Fruit fly (Drosophila melanogaster) ovary, adult (tissue): ENCODE data around the gene CG7016.

Experiments
- CG17801 ChIP-seq: fragments of 200-800 bp; optimal IDR thresholded peaks from 2 replicates; lab custom pipeline; 2019; ENCODE audit warnings: missing biosample characterization, mild to moderate bottlenecking, missing genetic modification characterization, moderate library complexity; ENCODE audit not compliant: partially characterized antibody

The CG7016 gene

DNA sequence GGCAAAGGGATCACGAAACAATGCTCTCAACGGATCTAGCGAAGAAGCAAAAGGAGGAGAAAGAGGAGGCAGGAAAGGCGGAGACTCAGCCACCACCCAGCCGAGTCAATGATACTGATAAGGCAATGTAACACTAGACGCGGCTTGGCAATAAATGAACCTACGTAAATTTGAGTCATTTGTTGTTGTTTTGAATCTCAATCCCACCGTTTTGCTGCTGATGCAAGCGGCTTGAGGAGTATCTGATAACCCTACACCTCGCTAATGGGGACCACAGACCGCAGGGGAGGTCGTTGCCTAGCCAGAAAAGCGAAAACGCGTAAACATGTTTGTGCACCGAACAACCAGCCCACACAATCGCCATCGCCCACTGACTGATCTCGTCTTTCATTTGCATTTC is 15.9 kb downstream of the CG7016 start:
- TF ChIP-seq CG17801 (GFP tag; lab: Kevin White, UChicago): no peak

DNA sequence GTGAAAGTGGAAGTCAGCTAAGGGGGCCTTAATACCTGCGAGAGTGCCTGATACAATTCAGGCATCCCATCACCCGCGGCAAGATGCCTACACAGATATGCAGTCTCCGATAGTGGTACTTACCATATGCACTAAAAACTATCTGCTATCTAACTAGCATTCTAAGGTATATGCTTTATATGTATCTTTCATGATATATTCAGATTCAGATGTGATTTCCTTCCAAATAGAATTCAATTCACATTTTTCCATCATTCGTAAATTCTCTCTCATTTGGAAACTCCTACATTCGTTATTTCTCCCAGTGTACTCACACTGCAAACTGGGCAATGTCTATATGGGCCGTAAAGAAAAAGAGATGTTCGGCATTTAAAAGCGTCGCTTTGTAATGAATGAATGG is 23.7 kb downstream of the CG7016 start:
- no peak for TF ChIP-seq CG17801 (GFP tag; lab: Kevin White, UChicago)

DNA sequence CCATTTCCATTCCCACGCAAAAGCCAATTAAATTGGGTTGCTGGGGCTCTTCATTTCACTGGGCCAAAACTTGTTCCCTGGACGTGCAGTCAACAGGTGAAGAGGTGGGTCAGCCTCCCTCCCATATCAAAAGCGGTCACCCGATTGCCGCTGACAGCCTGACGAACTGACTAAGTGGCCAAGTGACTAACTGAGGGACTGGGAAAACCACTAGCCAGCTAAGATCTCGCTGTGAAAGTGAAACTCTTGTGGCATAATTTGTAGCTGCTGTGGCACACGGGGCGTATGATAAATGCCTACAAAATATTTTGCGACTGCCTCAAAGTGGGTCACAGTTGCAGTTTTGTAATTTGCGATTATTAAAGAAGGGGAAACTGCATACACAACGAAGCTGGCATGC is 25.7 kb downstream of the CG7016 start:
- no peak for TF ChIP-seq CG17801 (GFP tag; lab: Kevin White, UChicago)

DNA sequence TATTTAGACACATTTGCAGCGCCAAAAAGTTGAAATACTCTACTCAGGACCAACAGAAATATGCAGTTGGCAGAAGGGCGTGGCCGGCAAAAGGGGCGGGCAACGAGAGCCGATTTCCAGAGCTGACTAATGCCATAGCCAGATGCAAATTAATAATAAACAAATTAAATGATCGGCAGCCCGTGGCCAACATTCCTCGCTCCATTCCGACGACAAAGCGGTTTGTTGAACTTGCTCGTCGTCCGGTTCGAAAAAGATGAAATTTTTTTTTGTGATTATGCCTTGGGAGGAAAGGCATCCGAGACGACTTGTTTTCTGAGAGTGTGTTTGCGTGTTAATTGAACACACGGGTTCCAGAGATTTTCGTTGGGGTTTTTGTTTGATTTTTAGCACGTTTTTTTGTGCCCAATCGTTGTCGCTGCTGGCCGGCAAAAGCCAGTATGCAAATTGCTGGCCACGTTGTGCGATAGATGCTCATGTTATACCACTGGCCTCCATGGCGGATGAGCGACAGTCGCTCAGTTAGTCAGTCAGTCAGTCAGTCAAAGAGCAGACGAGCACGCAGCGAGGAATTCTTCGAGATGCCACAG is 26.7 kb downstream of the CG7016 start:
- TF ChIP-seq CG17801 (GFP tag; lab: Kevin White, UChicago): no peak

DNA sequence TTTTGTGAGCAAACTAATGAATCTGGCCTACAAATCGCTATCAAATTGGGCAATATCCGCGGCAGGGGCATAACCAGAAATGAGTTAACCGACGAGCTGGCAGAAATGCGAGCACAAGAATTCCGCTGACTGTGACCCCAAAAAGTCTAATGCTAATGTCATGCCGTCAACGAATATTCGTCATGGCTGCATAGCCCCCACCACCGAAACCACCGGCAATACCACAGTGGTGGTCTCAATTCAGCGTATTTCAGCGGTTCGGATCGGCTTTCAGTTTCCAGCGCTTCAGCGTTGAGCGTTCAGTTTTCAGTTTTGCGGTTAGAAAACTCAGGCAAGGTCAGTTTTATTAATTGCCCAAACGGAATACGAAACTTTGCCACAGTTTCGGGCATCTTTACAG is 27.5 kb downstream of the CG7016 start:
- TF ChIP-seq CG17801 (GFP tag; lab: Kevin White, UChicago): no peak

DNA sequence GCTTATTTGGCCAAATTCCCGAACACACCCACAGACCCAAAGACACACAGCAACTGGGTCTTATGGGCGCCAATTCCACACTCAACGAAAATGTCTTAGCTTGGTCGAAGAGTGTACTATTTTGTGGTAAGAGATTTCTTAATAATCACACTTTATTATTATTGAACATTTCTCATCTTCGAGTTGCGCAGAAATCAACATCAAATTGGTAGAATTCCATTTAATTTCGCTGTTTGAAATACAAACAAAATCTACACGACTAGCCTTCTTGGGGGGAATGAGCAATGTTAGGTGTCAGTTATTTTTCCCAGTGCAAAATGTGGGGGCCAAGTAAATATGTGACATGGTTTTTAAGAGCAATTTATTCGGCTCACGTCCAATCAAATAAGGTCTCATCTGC is 28.2 kb downstream of the CG7016 start:
- no peak for TF ChIP-seq CG17801 (GFP tag; lab: Kevin White, UChicago)

DNA sequence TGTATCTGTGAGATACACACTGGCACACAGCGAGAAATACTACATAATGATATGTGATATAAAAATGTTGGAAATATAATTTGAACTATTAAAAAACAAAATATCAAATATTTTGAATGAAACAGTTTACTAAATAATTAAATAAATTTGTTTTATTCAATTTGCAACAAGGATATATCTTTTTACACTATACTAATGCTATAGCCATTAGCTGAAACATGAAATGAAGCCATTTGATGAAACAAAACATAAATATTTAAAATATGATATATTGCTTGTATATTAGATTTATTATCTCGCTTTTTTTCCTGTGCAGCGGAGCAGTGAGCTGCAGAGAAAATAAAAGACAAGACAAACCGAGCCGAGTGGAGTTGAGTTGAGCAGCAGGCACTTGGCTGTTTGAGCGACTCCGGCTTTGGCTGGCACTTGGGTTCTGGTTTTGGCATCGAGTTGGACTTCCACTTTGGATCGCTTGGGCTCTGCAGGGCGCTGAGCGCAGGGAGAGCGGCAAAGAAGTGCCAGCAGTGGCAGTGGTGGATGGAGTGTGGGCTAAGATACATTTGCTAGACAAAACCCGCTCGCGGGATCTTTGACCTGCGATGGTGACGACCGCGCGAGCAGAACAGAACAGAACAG is 30.7 kb downstream of the CG7016 start:
- no peak for TF ChIP-seq CG17801 (GFP tag; lab: Kevin White, UChicago)

DNA sequence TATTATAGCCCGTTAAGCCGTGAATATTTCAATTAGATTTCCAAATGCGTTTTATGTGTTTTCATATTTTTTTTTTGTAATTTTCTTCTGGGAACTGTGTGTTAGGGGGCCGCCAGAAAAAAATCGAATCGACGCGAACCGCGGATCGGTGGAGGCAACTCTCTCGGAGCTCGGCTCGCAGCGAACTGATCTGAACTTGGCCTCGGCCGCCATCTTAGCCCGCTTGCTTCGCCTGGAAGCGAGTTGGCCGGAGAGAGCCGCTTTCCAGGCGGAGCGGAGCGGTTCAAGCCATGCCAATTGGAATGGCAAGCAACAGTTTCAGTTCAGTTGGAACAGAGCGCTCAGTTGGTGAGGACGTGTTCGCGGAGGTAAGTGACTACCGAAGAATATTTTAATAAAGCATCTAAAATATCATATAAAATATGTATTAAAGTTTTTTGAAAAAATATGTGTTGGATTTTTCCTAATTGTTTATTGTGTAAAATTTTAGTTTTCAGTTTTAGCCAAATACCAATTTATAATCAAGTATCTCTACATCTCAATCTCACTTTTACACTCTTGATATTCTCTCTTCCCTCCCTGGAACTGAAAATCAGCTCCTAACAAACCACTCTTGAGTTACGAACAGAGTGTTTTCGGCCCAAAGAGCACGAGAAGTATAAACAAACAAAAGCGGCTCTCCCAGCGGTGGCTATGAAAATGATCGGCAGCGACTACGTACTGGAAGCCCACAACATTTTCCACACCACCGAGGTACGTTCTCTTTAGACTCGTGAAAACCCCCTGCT is 31.9 kb downstream of the CG7016 start, which contains the start of the genes CG31121 and CG11069:
Gene CG31121, minus strand, starts transcription at position 187 of the 788 bp plus-strand sequence.
Gene CG11069, plus strand, starts transcription at position 324 of the 788 bp plus-strand sequence.
- no peak for TF ChIP-seq CG17801 (GFP tag; lab: Kevin White, UChicago)

DNA sequence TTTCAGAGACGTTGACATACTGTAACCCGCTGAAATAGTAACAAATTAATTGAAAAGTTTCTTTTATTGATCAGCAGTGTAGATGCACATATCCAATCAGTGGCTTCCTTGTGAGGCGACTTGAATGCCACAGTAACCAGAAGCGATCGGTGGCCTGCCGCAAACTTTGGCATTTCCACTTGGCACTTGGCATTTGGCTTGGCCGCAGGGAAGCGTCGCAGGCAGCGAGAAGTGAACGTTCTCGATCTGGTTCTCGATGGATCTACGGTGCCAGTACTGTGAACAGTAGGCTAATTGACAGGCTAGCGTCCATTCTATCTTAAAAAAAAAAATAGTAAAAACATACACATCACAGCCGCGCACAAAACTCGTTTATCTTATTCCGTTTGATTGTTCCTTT is 38.1 kb downstream of the CG7016 start, which contains the start of gene CG10845:
Gene CG10845, plus strand, starts transcription at position 301 of the 400 bp plus-strand sequence.
- no peak for TF ChIP-seq CG17801 (GFP tag; lab: Kevin White, UChicago)

DNA sequence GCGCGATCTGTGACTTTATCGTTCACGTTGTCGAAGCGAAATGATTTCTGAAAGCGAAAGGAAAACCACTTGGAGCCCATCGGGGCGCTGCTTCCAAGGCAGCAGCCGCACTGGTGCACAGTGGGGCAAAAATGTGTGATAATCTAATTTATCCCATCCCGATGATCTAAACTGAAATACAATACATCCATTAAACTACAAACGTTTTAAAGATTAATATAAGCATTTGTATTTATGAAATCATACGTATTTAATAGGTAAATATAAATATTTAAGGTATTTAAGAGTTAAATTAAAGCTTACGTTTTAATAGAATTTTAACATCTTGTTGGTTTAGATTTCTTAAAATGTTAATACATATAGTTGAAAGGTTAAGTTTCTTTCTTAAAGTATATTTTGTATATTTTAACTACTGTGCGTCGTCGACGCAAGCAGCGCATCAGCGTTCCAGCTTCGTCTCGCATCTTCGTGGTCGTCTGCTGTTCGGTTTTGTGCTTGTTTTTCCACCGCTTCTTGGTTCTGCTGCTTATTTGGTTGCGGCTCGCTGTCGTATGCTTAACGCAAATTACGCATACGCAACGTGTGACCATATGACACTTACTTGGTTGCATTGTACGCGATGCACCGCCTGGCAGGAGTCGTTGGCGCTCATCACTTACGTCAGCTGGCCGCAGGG is 43.4 kb downstream of the CG7016 start, which contains the start of gene CG13643:
Gene CG13643, minus strand, starts transcription at position 46 of the 676 bp plus-strand sequence.
- TF ChIP-seq CG17801 (GFP tag; lab: Kevin White, UChicago): no peak

DNA sequence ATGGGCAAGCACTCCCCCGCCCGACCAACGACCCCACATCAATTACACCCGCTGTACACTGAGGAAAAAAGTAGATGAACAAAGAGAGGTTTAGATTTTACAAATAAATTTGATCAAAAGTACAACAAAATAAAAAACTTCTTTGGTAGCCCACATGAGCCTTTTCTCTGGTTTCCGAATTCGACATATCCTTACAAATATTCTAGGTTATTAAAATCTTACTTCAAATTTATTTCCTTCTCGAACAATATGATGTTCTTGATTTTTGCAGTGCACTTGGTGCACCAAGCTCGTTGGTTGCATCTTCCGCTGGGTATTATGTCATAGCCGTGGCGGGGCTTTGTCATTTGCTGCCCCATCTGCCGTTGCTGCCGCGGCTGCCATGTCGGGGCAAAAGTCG is 43.9 kb downstream of the CG7016 start:
- TF ChIP-seq CG17801 (GFP tag; lab: Kevin White, UChicago): no peak

DNA sequence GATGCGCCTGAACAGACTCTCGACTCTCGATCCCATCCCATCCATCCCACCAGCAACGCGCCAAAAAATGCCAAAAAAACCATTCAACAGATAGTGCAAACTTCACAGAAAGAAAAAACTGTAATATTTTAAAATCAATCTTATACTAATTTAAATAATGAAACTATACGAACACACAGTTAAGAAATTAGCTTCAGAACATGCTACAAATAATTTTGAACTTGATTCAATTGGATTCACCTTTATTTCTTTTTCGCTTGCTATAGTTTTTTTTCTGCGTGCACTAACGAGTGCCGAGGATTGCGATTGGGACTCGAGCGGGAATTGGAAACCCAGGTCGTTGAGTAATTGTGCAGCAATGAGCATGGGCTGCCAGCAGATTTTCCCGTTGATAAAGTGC is 45.3 kb downstream of the CG7016 start:
- TF ChIP-seq CG17801 (GFP tag; lab: Kevin White, UChicago): no peak

DNA sequence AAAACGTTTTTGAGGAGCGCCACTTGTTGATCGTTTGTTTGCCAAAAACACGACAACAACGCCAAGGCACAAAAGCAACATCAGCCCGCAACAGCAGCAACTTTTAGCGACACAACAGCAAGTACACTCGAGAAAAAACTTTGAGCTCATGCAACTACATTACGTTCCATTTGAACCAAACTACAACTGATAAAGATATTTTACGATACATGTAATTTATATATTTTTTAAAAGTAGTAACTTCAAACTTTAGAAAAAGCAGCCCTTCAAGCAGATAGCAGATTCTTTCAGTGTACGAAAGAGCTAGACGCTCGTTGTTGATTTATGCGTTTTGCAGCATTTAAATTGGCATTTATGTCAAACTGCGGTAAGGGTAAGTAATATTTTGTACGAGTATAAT is 47.4 kb downstream of the CG7016 start:
- no peak for TF ChIP-seq CG17801 (GFP tag; lab: Kevin White, UChicago)
